Worm (Caenorhabditis elegans) whole organism, early embryonic: ENCODE data around the gene nhr-196.

ENCODE experiments used
- B0310.2 ChIP-seq: sonication (generic microtip); optimal IDR thresholded peaks from 2 replicates; lab custom pipeline; 2016; ENCODE audit warnings: mild to moderate bottlenecking, missing genetic modification characterization, missing compliant biosample characterization
- F13C5.2 ChIP-seq: sonication (generic microtip); optimal IDR thresholded peaks from 2 replicates; lab custom pipeline; 2017; ENCODE audit warnings: mild to moderate bottlenecking, missing genetic modification characterization, inconsistent platforms, missing compliant biosample characterization
- aly-1 ChIP-seq: sonication (generic microtip); optimal IDR thresholded peaks from 2 replicates; lab custom pipeline; 2016; ENCODE audit warnings: missing genetic modification characterization, missing compliant biosample characterization
- ama-1 ChIP-seq: fragments of 150-350 bp; optimal IDR thresholded peaks from 2 replicates; lab custom pipeline; 2014
- ceh-13 ChIP-seq: fragments of 200-800 bp; sonication (Bioruptor generic); optimal IDR thresholded peaks from 2 replicates; lab custom pipeline; 2018; ENCODE audit warnings: mild to moderate bottlenecking, missing genetic modification characterization, missing compliant biosample characterization
- ceh-36 ChIP-seq: sonication (generic microtip); optimal IDR thresholded peaks from 2 replicates; lab custom pipeline; 2016; ENCODE audit warnings: missing genetic modification characterization, inconsistent platforms, missing compliant biosample characterization
- ets-7 ChIP-seq: sonication (generic microtip); optimal IDR thresholded peaks from 2 replicates; lab custom pipeline; 2016; ENCODE audit warnings: missing genotype, missing genetic modification characterization, missing compliant biosample characterization
- flt-1 ChIP-seq: fragments of 200-800 bp; sonication (Bioruptor generic); IDR thresholded peaks from 2 replicates; pipeline ENCODE4 v1.3.6; 2022; ENCODE audit warnings: missing genetic modification characterization, missing compliant biosample characterization
- hmbx-1 ChIP-seq: sonication (generic microtip); optimal IDR thresholded peaks from 2 replicates; lab custom pipeline; 2016; ENCODE audit warnings: mild to moderate bottlenecking, missing genetic modification characterization, missing compliant biosample characterization
- hmg-4 ChIP-seq: fragments of 200-800 bp; sonication (Bioruptor generic); optimal IDR thresholded peaks from 2 replicates; lab custom pipeline; 2018; ENCODE audit warnings: mild to moderate bottlenecking, missing genetic modification characterization, missing compliant biosample characterization
- hnd-1 ChIP-seq: sonication (generic microtip); optimal IDR thresholded peaks from 2 replicates; lab custom pipeline; 2016; ENCODE audit warnings: missing genetic modification characterization, missing compliant biosample characterization
- pes-1 ChIP-seq: fragments of 200-800 bp; sonication (Bioruptor generic); IDR thresholded peaks from 2 replicates; pipeline ENCODE4 v1.3.6; 2022; ENCODE audit warnings: missing genetic modification reagents, missing genetic modification characterization, missing compliant biosample characterization
- scrt-1 ChIP-seq: fragments of 200-800 bp; sonication (Bioruptor generic); IDR thresholded peaks from 2 replicates; pipeline ENCODE4 v1.3.6; 2022; ENCODE audit warnings: missing genetic modification characterization, missing compliant biosample characterization
- sea-1 ChIP-seq: fragments of 200-800 bp; sonication (Bioruptor generic); conservative IDR thresholded peaks from 2 replicates; pipeline ENCODE4 v1.3.6; 2022; ENCODE audit warnings: missing genetic modification characterization, missing compliant biosample characterization
- tbx-11 ChIP-seq: fragments of 200-800 bp; sonication (Bioruptor generic); IDR thresholded peaks from 2 replicates; pipeline ENCODE4 v1.3.6; 2022; ENCODE audit warnings: missing genetic modification characterization, missing compliant biosample characterization
- tbx-37 ChIP-seq: fragments of 200-800 bp; sonication (Bioruptor generic); conservative IDR thresholded peaks from 2 replicates; pipeline ENCODE4 v1.3.6; 2022; ENCODE audit warnings: missing genetic modification reagents, missing genetic modification characterization, missing compliant biosample characterization
- tra-4 ChIP-seq: sonication (generic microtip); optimal IDR thresholded peaks from 2 replicates; lab custom pipeline; 2017; ENCODE audit warnings: missing genetic modification characterization, missing compliant biosample characterization

Gene nhr-196

ce11 chrV:15732209-15732608, 46.7 kb downstream of the nhr-196 start, which contains the start of gene str-38:
str-38 (minus strand) TSS chrV:15732309.
- TF ChIP-seq hnd-1 (tag; lab: Kevin White, UChicago), result no peak
- no peak for TF ChIP-seq ceh-36
- TF ChIP-seq B0310.2 (tag; lab: Kevin White, UChicago), result no peak
- TF ChIP-seq ceh-13 (GFP tag; lab: Kevin White, UChicago), result no peak
- no peak for TF ChIP-seq hmbx-1 (tag; lab: Kevin White, UChicago)
- TF ChIP-seq tbx-11, result no peak
- no peak for TF ChIP-seq sea-1 (GFP tag; lab: Robert Waterston, UW)
- no peak for TF ChIP-seq flt-1 (GFP tag; lab: Robert Waterston, UW)
- TF ChIP-seq ets-7 (tag; lab: Kevin White, UChicago), result no peak
- no peak for TF ChIP-seq scrt-1 (GFP tag; lab: Robert Waterston, UW)
- no peak for TF ChIP-seq aly-1 (tag; lab: Kevin White, UChicago)

- TF ChIP-seq tbx-37 (GFP tag; lab: Robert Waterston, UW) (no peak), aly-1 (tag; lab: Kevin White, UChicago) (no peak), ceh-13 (GFP tag; lab: Kevin White, UChicago) (no peak), sea-1 (GFP tag; lab: Robert Waterston, UW) (no peak), tra-4 (tag; lab: Kevin White, UChicago) (no peak), scrt-1 (GFP tag; lab: Robert Waterston, UW) (no peak), hnd-1 (tag; lab: Kevin White, UChicago) (no peak)
Measured at ce11 chrV:15733020-15733419, 47.5 kb downstream of the nhr-196 start.

ce11 chrV:15733568-15733967, 48.1 kb downstream of the nhr-196 start, which contains the start of gene T23D5.3:
T23D5.3 (minus strand) TSS chrV:15733668.
- TF ChIP-seq hmbx-1 (tag; lab: Kevin White, UChicago) (no peak), ceh-13 (GFP tag; lab: Kevin White, UChicago) (no peak), ets-7 (tag; lab: Kevin White, UChicago) (no peak), aly-1 (tag; lab: Kevin White, UChicago) (no peak), tra-4 (tag; lab: Kevin White, UChicago) (no peak), pes-1 (no peak), sea-1 (GFP tag; lab: Robert Waterston, UW) (no peak), tbx-11 (no peak), ceh-36 (no peak), ama-1 (lab: Kevin White, UChicago) (no peak), hmg-4 (GFP tag; lab: Kevin White, UChicago) (no peak)

- TF ChIP-seq aly-1 (tag; lab: Kevin White, UChicago) (no peak), tbx-11 (no peak), F13C5.2 (tag; lab: Kevin White, UChicago) (no peak), ama-1 (lab: Kevin White, UChicago) (no peak), ceh-36 (no peak), pes-1 (no peak), flt-1 (GFP tag; lab: Robert Waterston, UW) (no peak), ets-7 (tag; lab: Kevin White, UChicago) (no peak), tra-4 (tag; lab: Kevin White, UChicago) (no peak), hmbx-1 (tag; lab: Kevin White, UChicago) (no peak), scrt-1 (GFP tag; lab: Robert Waterston, UW) (no peak), sea-1 (GFP tag; lab: Robert Waterston, UW) (no peak), B0310.2 (tag; lab: Kevin White, UChicago) (no peak), ceh-13 (GFP tag; lab: Kevin White, UChicago) (no peak), tbx-37 (GFP tag; lab: Robert Waterston, UW) (no peak)
Measured at ce11 chrV:15735720-15736119, 50.2 kb downstream of the nhr-196 start, which contains the start of gene str-27. str-27 (minus strand) TSS chrV:15735820.
